Worm (Caenorhabditis elegans) whole organism, L4 larva: ENCODE measurements around the gene F22H10.11.

ENCODE experiments used
- D1046.2 ChIP-seq: fragments of 200-800 bp; sonication (Bioruptor generic); IDR thresholded peaks from 2 replicates; pipeline ENCODE4 v1.3.6; 2022; ENCODE audit warnings: missing genetic modification characterization, missing compliant biosample characterization
- F26F4.8 ChIP-seq: fragments of 200-800 bp; sonication (Bioruptor generic); conservative IDR thresholded peaks from 2 replicates; pipeline ENCODE4 v1.3.6; 2022; ENCODE audit warnings: missing genetic modification characterization, missing compliant biosample characterization
- F37D6.2 ChIP-seq: sonication (generic microtip); optimal IDR thresholded peaks from 2 replicates; lab custom pipeline; 2016; ENCODE audit warnings: mild to moderate bottlenecking, missing genetic modification characterization, missing compliant biosample characterization
- F44E2.7 ChIP-seq: fragments of 200-800 bp; sonication (Bioruptor generic); IDR thresholded peaks from 2 replicates; pipeline ENCODE4 v2.1.2; 2022; ENCODE audit warnings: missing genetic modification characterization, missing compliant biosample characterization
- T20F7.1 ChIP-seq: fragments of 200-800 bp; sonication (Bioruptor generic); optimal IDR thresholded peaks from 2 replicates; lab custom pipeline; 2018; ENCODE audit warnings: mild to moderate bottlenecking, missing genetic modification characterization, missing compliant biosample characterization
- Y105C5A.15 ChIP-seq: fragments of 200-800 bp; sonication (Bioruptor generic); IDR thresholded peaks from 2 replicates; pipeline ENCODE4 v1.3.6; 2022; ENCODE audit warnings: missing genetic modification characterization, missing compliant biosample characterization
- ZK546.5 ChIP-seq, 2 experiments: sonication (generic microtip); optimal IDR thresholded peaks; 2 replicates each; lab custom pipeline; 2017; ENCODE audit warnings: missing biosample characterization in 2 of 2, missing genetic modification characterization in 2 of 2
- aha-1 ChIP-seq: fragments of 150-350 bp; peaks from one replicate; lab custom pipeline; 2014; ENCODE audit warnings: missing biosample characterization, missing genetic modification characterization
- aly-2 ChIP-seq: sonication (generic microtip); optimal IDR thresholded peaks from 2 replicates; lab custom pipeline; 2018; ENCODE audit warnings: missing biosample characterization, missing genetic modification characterization
- ama-1 ChIP-seq: fragments of 150-350 bp; optimal IDR thresholded peaks from 2 replicates; lab custom pipeline; 2014; ENCODE audit warnings: inconsistent platforms, mixed read lengths
- attf-4 ChIP-seq: sonication (generic microtip); optimal IDR thresholded peaks from 3 replicates; lab custom pipeline; 2017; ENCODE audit warnings: missing biosample characterization, missing genetic modification characterization
- ceh-44 ChIP-seq: fragments of 200-800 bp; sonication (Bioruptor generic); IDR thresholded peaks from 2 replicates; pipeline ENCODE4 v1.3.6; 2022; ENCODE audit warnings: missing genetic modification reagents, missing genetic modification characterization, missing compliant biosample characterization
- ceh-62 ChIP-seq: sonication (generic microtip); optimal IDR thresholded peaks from 2 replicates; lab custom pipeline; 2017; ENCODE audit warnings: missing biosample characterization, missing genetic modification characterization
- ceh-82 ChIP-seq: sonication (generic microtip); optimal IDR thresholded peaks from 2 replicates; lab custom pipeline; 2017; ENCODE audit warnings: missing biosample characterization, missing genetic modification characterization
- daf-16 ChIP-seq, 3 experiments: sonication (generic microtip); optimal IDR thresholded peaks; 2 replicates each; lab custom pipeline; 2016 to 2017; ENCODE audit warnings: missing genetic modification characterization in 3 of 3, missing genetic modification reagents in 3 of 3, mild to moderate bottlenecking in 2 of 3, missing compliant biosample characterization in 2 of 3, missing biosample characterization in 1 of 3, moderate library complexity in 1 of 3
- daf-8 ChIP-seq: fragments of 200-800 bp; sonication (Bioruptor generic); IDR thresholded peaks from 2 replicates; pipeline ENCODE4 v1.3.6; 2022; ENCODE audit warnings: missing genetic modification characterization, missing compliant biosample characterization
- dmd-6 ChIP-seq: fragments of 200-800 bp; sonication (Bioruptor generic); IDR thresholded peaks from 2 replicates; pipeline ENCODE4 v1.3.6; 2022; ENCODE audit warnings: missing genetic modification reagents, missing genetic modification characterization, missing compliant biosample characterization
- dmd-8 ChIP-seq: fragments of 200-800 bp; sonication (Bioruptor generic); IDR thresholded peaks from 2 replicates; pipeline ENCODE4 v1.3.6; 2022; ENCODE audit warnings: missing genetic modification characterization, missing compliant biosample characterization
- dmd-9 ChIP-seq: fragments of 200-800 bp; sonication (Bioruptor generic); IDR thresholded peaks from 2 replicates; pipeline ENCODE4 v1.3.6; 2022; ENCODE audit warnings: missing genetic modification reagents, missing genetic modification characterization, missing compliant biosample characterization
- duxl-1 ChIP-seq: sonication (generic microtip); optimal IDR thresholded peaks from 2 replicates; lab custom pipeline; 2016; ENCODE audit warnings: mild to moderate bottlenecking, missing genetic modification characterization, moderate library complexity, missing compliant biosample characterization; ENCODE audit not compliant: poor library complexity
- dve-1 ChIP-seq: sonication (generic microtip); optimal IDR thresholded peaks from 2 replicates; lab custom pipeline; 2017; ENCODE audit warnings: antibody characterized with exemption, mild to moderate bottlenecking, missing genetic modification characterization, missing compliant biosample characterization; ENCODE audit not compliant: insufficient read depth
- egl-43 ChIP-seq: fragments of 200-800 bp; sonication (Bioruptor generic); IDR thresholded peaks from 2 replicates; pipeline ENCODE4 v1.3.6; 2022; ENCODE audit warnings: missing genetic modification reagents, missing genetic modification characterization, missing compliant biosample characterization
- fkh-10 ChIP-seq: fragments of 150-350 bp; optimal IDR thresholded peaks from 2 replicates; lab custom pipeline; 2014; ENCODE audit warnings: missing biosample characterization, missing genetic modification reagents, missing genetic modification characterization
- gei-8 ChIP-seq: fragments of 200-800 bp; sonication (Bioruptor generic); optimal IDR thresholded peaks from 2 replicates; lab custom pipeline; 2018; ENCODE audit warnings: mild to moderate bottlenecking, missing genetic modification characterization, missing compliant biosample characterization
- hif-1 ChIP-seq, 2 experiments: sonication (generic microtip); optimal IDR thresholded peaks; 2 replicates each; lab custom pipeline; 2016 to 2017; ENCODE audit warnings: missing compliant biosample characterization in 2 of 2, missing genetic modification characterization in 2 of 2, missing genetic modification reagents in 2 of 2, missing genotype in 2 of 2, mild to moderate bottlenecking in 1 of 2
- hlh-11 ChIP-seq: fragments of 200-800 bp; sonication (Bioruptor generic); optimal IDR thresholded peaks from 2 replicates; lab custom pipeline; 2018; ENCODE audit warnings: mild to moderate bottlenecking, missing genetic modification characterization, missing compliant biosample characterization
- hlh-30 ChIP-seq: sonication (generic microtip); optimal IDR thresholded peaks from 2 replicates; lab custom pipeline; 2017; ENCODE audit warnings: antibody characterized with exemption, mild to moderate bottlenecking, missing genetic modification characterization, missing compliant biosample characterization; ENCODE audit not compliant: insufficient read depth
- hmg-1.1 ChIP-seq: fragments of 200-800 bp; sonication (Bioruptor generic); IDR thresholded peaks from 2 replicates; pipeline ENCODE4 v1.3.6; 2022; ENCODE audit warnings: missing genetic modification reagents, missing genetic modification characterization, missing compliant biosample characterization
- lin-13 ChIP-seq: fragments of 150-350 bp; optimal IDR thresholded peaks from 2 replicates; lab custom pipeline; 2014; ENCODE audit warnings: missing biosample characterization, missing genetic modification reagents, missing genetic modification characterization
- lin-29 ChIP-seq: fragments of 200-800 bp; sonication (Bioruptor generic); IDR thresholded peaks from 2 replicates; pipeline ENCODE4 v1.3.6; 2022; ENCODE audit warnings: missing genetic modification reagents, missing genetic modification characterization, missing compliant biosample characterization
- lin-39 ChIP-seq: fragments of 150-350 bp; optimal IDR thresholded peaks from 2 replicates; lab custom pipeline; 2014; ENCODE audit warnings: missing biosample characterization, missing genetic modification reagents, missing genetic modification characterization
- lir-3 ChIP-seq: sonication (generic microtip); optimal IDR thresholded peaks from 2 replicates; lab custom pipeline; 2016; ENCODE audit warnings: mild to moderate bottlenecking, missing genetic modification characterization, missing compliant biosample characterization
- lsy-2 ChIP-seq, 2 experiments: fragments of 150-350 bp in 1 of 2; sonication (generic microtip) in 1 of 2; optimal IDR thresholded peaks; 2 replicates each; lab custom pipeline; 2014 to 2017; ENCODE audit warnings: missing biosample characterization in 2 of 2, missing genetic modification characterization in 2 of 2
- mdt-29 ChIP-seq: fragments of 200-800 bp; sonication (Bioruptor generic); IDR thresholded peaks from 2 replicates; pipeline ENCODE4 v1.3.6; 2022; ENCODE audit warnings: missing genetic modification reagents, missing genetic modification characterization, missing compliant biosample characterization
- mep-1 ChIP-seq: fragments of 150-350 bp; sonication (generic microtip); optimal IDR thresholded peaks from 3 replicates; lab custom pipeline; 2014; ENCODE audit warnings: missing biosample characterization, missing genetic modification characterization
- mes-2 ChIP-seq: sonication (generic microtip); optimal IDR thresholded peaks from 2 replicates; lab custom pipeline; 2016; ENCODE audit warnings: missing genotype, mild to moderate bottlenecking, missing genetic modification characterization, missing compliant biosample characterization; ENCODE audit not compliant: poor library complexity, severe bottlenecking
- nhr-10 ChIP-seq: fragments of 150-350 bp; optimal IDR thresholded peaks from 2 replicates; lab custom pipeline; 2014; ENCODE audit warnings: missing biosample characterization, missing genetic modification characterization
- nhr-111 ChIP-seq: fragments of 200-800 bp; sonication (Bioruptor generic); optimal IDR thresholded peaks from 2 replicates; lab custom pipeline; 2018; ENCODE audit warnings: mild to moderate bottlenecking, missing genetic modification characterization, missing compliant biosample characterization
- nhr-41 ChIP-seq: fragments of 200-800 bp; sonication (Bioruptor generic); IDR thresholded peaks from 2 replicates; pipeline ENCODE4 v1.3.6; 2022; ENCODE audit warnings: missing genetic modification reagents, missing genetic modification characterization, missing compliant biosample characterization
- nhr-48 ChIP-seq: sonication (generic microtip); optimal IDR thresholded peaks from 2 replicates; lab custom pipeline; 2016; ENCODE audit warnings: mild to moderate bottlenecking, missing genetic modification characterization, missing compliant biosample characterization
- nhr-6 ChIP-seq: fragments of 150-350 bp; optimal IDR thresholded peaks from 2 replicates; lab custom pipeline; 2014; ENCODE audit warnings: missing biosample characterization, missing genetic modification characterization
- nhr-76 ChIP-seq: fragments of 150-350 bp; optimal IDR thresholded peaks from 2 replicates; lab custom pipeline; 2014; ENCODE audit warnings: missing biosample characterization, missing genetic modification characterization
- nhr-77 ChIP-seq: fragments of 150-350 bp; optimal IDR thresholded peaks from 2 replicates; lab custom pipeline; 2014; ENCODE audit warnings: missing biosample characterization, missing genetic modification characterization
- snpc-1.2 ChIP-seq: fragments of 200-800 bp; sonication (Bioruptor generic); IDR thresholded peaks from 2 replicates; pipeline ENCODE4 v1.3.6; 2022; ENCODE audit warnings: missing genetic modification reagents, missing genetic modification characterization, missing compliant biosample characterization
- spr-3 ChIP-seq: fragments of 200-800 bp; sonication (Bioruptor generic); optimal IDR thresholded peaks from 2 replicates; lab custom pipeline; 2018; ENCODE audit warnings: mild to moderate bottlenecking, missing genetic modification characterization, missing compliant biosample characterization
- tag-97 ChIP-seq: fragments of 200-800 bp; sonication (Bioruptor generic); IDR thresholded peaks from 2 replicates; pipeline ENCODE4 v1.3.6; 2022; ENCODE audit warnings: missing genetic modification characterization, missing compliant biosample characterization
- unc-130 ChIP-seq: sonication (generic microtip); optimal IDR thresholded peaks from 2 replicates; lab custom pipeline; 2016; ENCODE audit warnings: missing genetic modification reagents, missing genetic modification characterization, missing compliant biosample characterization
- zfp-3 ChIP-seq: fragments of 200-800 bp; sonication (Bioruptor generic); conservative IDR thresholded peaks from 2 replicates; pipeline ENCODE4 v1.3.6; 2022; ENCODE audit warnings: missing genetic modification reagents, missing genetic modification characterization, missing compliant biosample characterization
- zip-11 ChIP-seq: fragments of 200-800 bp; sonication (Bioruptor generic); IDR thresholded peaks from 2 replicates; pipeline ENCODE4 v1.3.6; 2022; ENCODE audit warnings: missing genetic modification characterization, missing compliant biosample characterization
- zip-2 ChIP-seq: fragments of 150-350 bp; optimal IDR thresholded peaks from 2 replicates; lab custom pipeline; 2014; ENCODE audit warnings: missing biosample characterization, missing genetic modification characterization
- ztf-11 ChIP-seq: fragments of 150-350 bp; optimal IDR thresholded peaks from 2 replicates; lab custom pipeline; 2014; ENCODE audit warnings: missing biosample characterization, missing genetic modification characterization
- ztf-7 ChIP-seq: fragments of 150-350 bp; optimal IDR thresholded peaks from 2 replicates; lab custom pipeline; 2014; ENCODE audit warnings: missing biosample characterization, missing genetic modification characterization

The F22H10.11 gene

DNA sequence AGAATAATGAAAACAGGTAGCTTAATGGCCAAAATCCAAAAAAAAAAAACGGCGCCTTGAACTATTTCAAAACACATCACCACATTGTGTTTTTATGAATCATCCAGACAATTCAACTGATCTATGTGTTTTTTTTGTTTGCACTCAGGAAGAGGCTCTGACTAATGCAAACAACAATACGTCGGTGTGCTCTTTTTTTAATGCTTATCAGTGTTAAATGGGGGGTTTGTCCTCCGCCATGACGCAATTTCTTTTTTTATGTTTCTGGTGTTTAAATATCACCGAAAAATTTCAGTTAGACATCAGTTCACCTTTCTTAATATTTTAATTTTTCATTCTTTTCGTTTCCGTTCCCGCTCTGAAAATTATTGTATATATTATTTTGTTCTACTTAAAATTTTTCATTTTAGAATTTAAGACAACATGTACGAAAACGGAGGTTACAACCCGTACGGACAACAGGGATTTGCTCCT is 8.7 kb downstream of the F22H10.11 start, which contains the start of gene F22H10.2 (continued):
- TF ChIP-seq ztf-7 (tag; lab: Kevin White, UChicago) (peak; percentile 11), ztf-11 (tag; lab: Kevin White, UChicago) (no peak), gei-8 (GFP tag; lab: Kevin White, UChicago) (no peak), hlh-11 (tag; lab: Kevin White, UChicago) (peak; percentile 46), zip-11 (GFP tag; lab: Robert Waterston, UW) (no peak), hmg-1.1 (GFP tag; lab: Robert Waterston, UW) (no peak), daf-8 (no peak), dve-1 (tag; lab: Kevin White, UChicago) (peak; percentile 76), hif-1 (tag; optimal IDR thresholded peaks at IDR 0.05; lab: Kevin White, UChicago) (peak in 1 of 2 experiments; percentile 6), hlh-30 (tag; lab: Kevin White, UChicago) (peak; percentile 22), zip-2 (tag; lab: Kevin White, UChicago) (no peak), nhr-77 (no peak), tag-97 (GFP tag; lab: Robert Waterston, UW) (no peak), attf-4 (tag; lab: Kevin White, UChicago) (no peak), nhr-48 (peak; percentile 8), lin-39 (no peak), lir-3 (tag; lab: Kevin White, UChicago) (no peak), Y105C5A.15 (GFP tag; lab: Robert Waterston, UW) (no peak), ceh-62 (no peak), mes-2 (tag; lab: Kevin White, UChicago) (peak; percentile 22), aha-1 (tag; lab: Kevin White, UChicago) (peak; percentile 63), duxl-1 (tag; lab: Kevin White, UChicago) (no peak), nhr-6 (tag; lab: Kevin White, UChicago) (peak; percentile 67), F44E2.7 (GFP tag; lab: Robert Waterston, UW) (no peak), nhr-41 (GFP tag; lab: Robert Waterston, UW) (no peak), dmd-8 (GFP tag; lab: Robert Waterston, UW) (no peak), T20F7.1 (no peak), mdt-29 (GFP tag; lab: Robert Waterston, UW) (no peak), ceh-82 (tag; lab: Kevin White, UChicago) (no peak), snpc-1.2 (GFP tag; lab: Robert Waterston, UW) (no peak), dmd-6 (GFP tag; lab: Robert Waterston, UW) (peak; percentile 49; the same call in 1 of the 2 replicates), nhr-76 (tag; lab: Kevin White, UChicago) (no peak), dmd-9 (GFP tag; lab: Robert Waterston, UW) (no peak), unc-130 (GFP tag; lab: Kevin White, UChicago) (no peak), egl-43 (no peak), ZK546.5 (tag; optimal IDR thresholded peaks at IDR 0.05; lab: Kevin White, UChicago) (no peak), aly-2 (tag; lab: Kevin White, UChicago) (no peak), nhr-111 (no peak), daf-16 (GFP tag; optimal IDR thresholded peaks at IDR 0.05; lab: Kevin White, UChicago) (no peak), daf-16 (tag; optimal IDR thresholded peaks at IDR 0.05; lab: Kevin White, UChicago) (peak; percentile 89), zfp-3 (GFP tag; lab: Robert Waterston, UW) (no peak), fkh-10 (GFP tag; lab: Kevin White, UChicago) (no peak), lsy-2 (tag; optimal IDR thresholded peaks at IDR 0.05; lab: Kevin White, UChicago) (peak in 1 of 2 experiments; percentile 15), F26F4.8 (GFP tag; lab: Robert Waterston, UW) (no peak), ama-1 (no peak), D1046.2 (no peak), F37D6.2 (tag; lab: Kevin White, UChicago) (no peak), lin-29 (no peak), lin-13 (no peak), mep-1 (tag; lab: Kevin White, UChicago) (peak; percentile 36), spr-3 (GFP tag; lab: Kevin White, UChicago) (no peak), ceh-44 (no peak), nhr-10 (tag; lab: Kevin White, UChicago) (no peak)
